Fruit fly (Drosophila melanogaster) whole organism, adult: ENCODE data around the gene CG6696.

Experiments
- CG11617 ChIP-seq: fragments of 200-800 bp; sonication (Bioruptor generic); optimal IDR thresholded peaks from 2 replicates; lab custom pipeline; 2017; ENCODE audit warnings: mild to moderate bottlenecking, missing biosample characterization, missing genetic modification reagents, missing genetic modification characterization
- CG12768 ChIP-seq: fragments of 200-800 bp; sonication (Bioruptor generic); optimal IDR thresholded peaks from 2 replicates; lab custom pipeline; 2017; ENCODE audit warnings: missing biosample characterization, missing genetic modification characterization, mild to moderate bottlenecking, moderate library complexity, missing genetic modification reagents
- CG14711 ChIP-seq: fragments of 200-800 bp; sonication (Bioruptor generic); optimal IDR thresholded peaks from 2 replicates; lab custom pipeline; 2018; ENCODE audit warnings: missing biosample characterization, mild to moderate bottlenecking, missing genetic modification characterization, moderate library complexity
- CG1620 ChIP-seq: fragments of 200-800 bp; sonication (Bioruptor generic); optimal IDR thresholded peaks from 2 replicates; lab custom pipeline; 2016; ENCODE audit warnings: missing biosample characterization, missing genetic modification characterization
- CG33017 ChIP-seq: fragments of 200-800 bp; sonication (Bioruptor generic); optimal IDR thresholded peaks from 2 replicates; lab custom pipeline; 2018; ENCODE audit warnings: missing biosample characterization, mild to moderate bottlenecking, missing genetic modification characterization, moderate library complexity
- CG5204 ChIP-seq: fragments of 200-800 bp; sonication (Bioruptor generic); optimal IDR thresholded peaks from 2 replicates; lab custom pipeline; 2016; ENCODE audit warnings: missing biosample characterization, missing genetic modification characterization
- CG7045 ChIP-seq: fragments of 200-800 bp; sonication (Bioruptor generic); optimal IDR thresholded peaks from 2 replicates; lab custom pipeline; 2017; ENCODE audit warnings: missing biosample characterization, mild to moderate bottlenecking, missing genetic modification characterization
- CG7101 ChIP-seq: fragments of 200-800 bp; sonication (Bioruptor generic); optimal IDR thresholded peaks from 2 replicates; lab custom pipeline; 2018; ENCODE audit warnings: missing biosample characterization, mild to moderate bottlenecking, missing genetic modification characterization, moderate library complexity
- Clk ChIP-seq: fragments of 200-800 bp; sonication (Bioruptor generic); optimal IDR thresholded peaks from 2 replicates; lab custom pipeline; 2017; ENCODE audit warnings: missing biosample characterization, missing genetic modification characterization
- Crg-1 ChIP-seq: fragments of 200-800 bp; sonication (Bioruptor generic); optimal IDR thresholded peaks from 2 replicates; lab custom pipeline; 2016; ENCODE audit warnings: missing biosample characterization, missing genetic modification characterization
- Hr96 ChIP-seq: fragments of 200-800 bp; sonication (Bioruptor generic); optimal IDR thresholded peaks from 2 replicates; lab custom pipeline; 2016; ENCODE audit warnings: missing biosample characterization, missing genetic modification characterization
- Mnt ChIP-seq: fragments of 200-800 bp; sonication (Bioruptor generic); optimal IDR thresholded peaks from 2 replicates; lab custom pipeline; 2016; ENCODE audit warnings: missing biosample characterization, mild to moderate bottlenecking, missing genetic modification characterization
- bab1 ChIP-seq: fragments of 200-800 bp; sonication (Bioruptor generic); optimal IDR thresholded peaks from 3 replicates; lab custom pipeline; 2019; ENCODE audit warnings: missing biosample characterization, mild to moderate bottlenecking, missing genetic modification characterization, moderate library complexity
- cic ChIP-seq: fragments of 200-800 bp; sonication (Bioruptor generic); optimal IDR thresholded peaks from 2 replicates; lab custom pipeline; 2017; ENCODE audit warnings: missing biosample characterization, mild to moderate bottlenecking, missing genetic modification characterization, moderate library complexity
- cnc ChIP-seq, 2 experiments: fragments of >200 bp; optimal IDR thresholded peaks; 2 replicates each; lab custom pipeline; 2017
- kay ChIP-seq: fragments of 200-800 bp; sonication (Bioruptor generic); peaks from one replicate; lab custom pipeline; 2016; ENCODE audit warnings: missing biosample characterization, missing genetic modification characterization, borderline replicate concordance
- ovo ChIP-seq: fragments of 200-800 bp; sonication (Bioruptor generic); optimal IDR thresholded peaks from 2 replicates; lab custom pipeline; 2016; ENCODE audit warnings: missing biosample characterization, missing genetic modification characterization
- pad ChIP-seq: fragments of 200-800 bp; sonication (Bioruptor generic); optimal IDR thresholded peaks from 3 replicates; lab custom pipeline; 2017; ENCODE audit warnings: missing biosample characterization, missing genetic modification characterization, mild to moderate bottlenecking, moderate library complexity, missing genetic modification reagents
- tj ChIP-seq: fragments of 200-800 bp; sonication (Bioruptor generic); optimal IDR thresholded peaks from 3 replicates; lab custom pipeline; 2017; ENCODE audit warnings: missing biosample characterization, mild to moderate bottlenecking, missing genetic modification characterization, moderate library complexity
- toe ChIP-seq: fragments of 200-800 bp; sonication (Bioruptor generic); optimal IDR thresholded peaks from 2 replicates; lab custom pipeline; 2016; ENCODE audit warnings: missing biosample characterization, missing genetic modification characterization

CG6696 gene

dm6 chrX:18699268-18700140 is 37.6 kb upstream of the CG6696 start:
- TF ChIP-seq toe (GFP tag; lab: Kevin White, UChicago) (no peak), Crg-1 (GFP tag; lab: Kevin White, UChicago) (no peak), tj (peak; percentile 98)

DNA sequence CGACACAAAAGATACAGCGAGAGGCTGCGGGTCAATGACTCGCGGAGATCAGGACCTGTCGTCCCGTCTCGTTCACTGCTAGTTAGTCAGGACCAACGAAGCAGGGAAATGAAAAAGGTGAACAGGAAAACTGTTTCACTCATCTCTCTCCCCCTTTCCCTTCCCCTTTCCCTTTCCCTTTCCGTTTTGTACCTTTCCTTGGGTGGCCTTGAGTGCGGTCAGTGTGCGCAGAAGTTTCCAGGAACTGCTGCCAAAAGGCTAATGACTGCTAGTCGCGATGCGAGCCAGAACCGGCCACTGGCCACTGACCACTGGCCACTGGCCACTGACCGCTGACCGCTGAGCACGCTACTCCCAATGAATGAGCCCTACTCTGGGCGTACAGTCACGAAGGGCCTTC is 33.6 kb upstream of the CG6696 start:
- TF ChIP-seq kay (GFP tag; lab: Kevin White, UChicago) = no peak

DNA sequence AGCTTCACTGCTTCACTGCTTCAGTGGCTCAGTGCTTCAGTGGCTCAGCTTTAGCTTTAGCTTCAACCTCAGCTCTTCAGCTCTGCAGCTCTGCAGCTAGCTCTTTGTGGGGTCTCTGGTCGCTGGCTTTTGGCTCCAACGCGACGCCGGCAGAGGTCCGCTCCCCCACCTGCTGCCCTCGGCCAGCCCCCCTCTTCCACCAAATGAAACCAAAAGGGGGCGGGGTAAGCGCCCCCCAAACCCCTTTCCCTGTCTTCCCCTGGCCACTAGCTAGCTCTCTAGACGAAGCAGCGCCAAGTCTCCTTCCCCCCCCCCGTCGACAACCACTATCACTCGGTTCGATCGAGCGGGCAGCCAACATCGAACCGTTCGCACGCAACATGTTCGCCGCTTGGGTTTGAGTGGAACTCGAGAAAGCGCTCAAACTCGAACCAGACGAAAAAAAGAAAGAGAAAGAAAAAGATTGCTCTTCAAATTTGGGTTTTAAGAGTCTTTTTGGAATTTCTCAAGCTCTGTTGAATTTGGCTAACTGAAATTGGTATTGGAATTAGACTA is 31.1 kb upstream of the CG6696 start, which contains the start of gene Cyp18a1:
Cyp18a1 (minus strand) TSS at position 95 of the 555 bp plus-strand sequence.
- TF ChIP-seq tj (peak; percentile 15), CG7101 (tag; lab: Kevin White, UChicago) (no peak), CG1620 (no peak), cnc (optimal IDR thresholded peaks at IDR 0.05; lab: Kevin White, UChicago) (no peak), CG11617 (GFP tag; lab: Kevin White, UChicago) (no peak), Mnt (no peak), toe (GFP tag; lab: Kevin White, UChicago) (no peak), Clk (GFP tag; lab: Kevin White, UChicago) (no peak)

DNA sequence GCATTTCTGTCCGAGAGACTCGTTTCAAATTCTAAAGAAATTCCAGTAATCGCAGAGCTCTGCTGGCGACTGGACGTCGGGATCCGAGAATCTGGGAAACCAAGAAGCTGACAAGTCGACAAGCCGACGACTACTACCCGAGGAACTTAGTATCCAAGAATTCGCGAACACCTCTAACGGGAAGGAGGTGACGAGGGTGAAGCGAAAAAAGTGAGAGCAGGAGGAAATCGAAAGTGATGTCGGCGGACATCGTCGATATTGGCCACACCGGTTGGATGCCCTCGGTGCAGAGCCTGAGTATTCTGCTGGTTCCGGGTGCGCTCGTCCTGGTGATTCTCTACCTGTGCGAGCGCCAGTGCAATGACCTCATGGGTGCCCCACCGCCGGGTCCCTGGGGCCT is 23.8 kb upstream of the CG6696 start, which contains the start of gene phtm:
phtm (plus strand) TSS at position 41 of the 400 bp plus-strand sequence.
- TF ChIP-seq Hr96 (GFP tag; lab: Kevin White, UChicago) (no peak), CG14711 (no peak), toe (GFP tag; lab: Kevin White, UChicago) (no peak), Mnt (no peak), Clk (GFP tag; lab: Kevin White, UChicago) (no peak), bab1 (GFP tag; lab: Kevin White, UChicago) (no peak), CG33017 (no peak)

dm6 chrX:18684928-18685327 is 23.0 kb upstream of the CG6696 start:
- no peak for TF ChIP-seq Hr96 (GFP tag; lab: Kevin White, UChicago)
- TF ChIP-seq kay (GFP tag; lab: Kevin White, UChicago) = no peak
- TF ChIP-seq pad (GFP tag; lab: Kevin White, UChicago) = no peak
- no peak for TF ChIP-seq Mnt
- no peak for TF ChIP-seq cic (GFP tag; lab: Kevin White, UChicago)
- TF ChIP-seq CG33017 = no peak
- no peak for TF ChIP-seq CG12768 (GFP tag; lab: Kevin White, UChicago)
- TF ChIP-seq CG14711 = no peak
- no peak for TF ChIP-seq CG1620
- no peak for TF ChIP-seq Clk (GFP tag; lab: Kevin White, UChicago)
- TF ChIP-seq cnc (optimal IDR thresholded peaks at IDR 0.05; lab: Kevin White, UChicago) = no peak
- no peak for TF ChIP-seq CG5204 (GFP tag; lab: Kevin White, UChicago)
- TF ChIP-seq toe (GFP tag; lab: Kevin White, UChicago) = no peak
- TF ChIP-seq Crg-1 (GFP tag; lab: Kevin White, UChicago) = no peak

DNA sequence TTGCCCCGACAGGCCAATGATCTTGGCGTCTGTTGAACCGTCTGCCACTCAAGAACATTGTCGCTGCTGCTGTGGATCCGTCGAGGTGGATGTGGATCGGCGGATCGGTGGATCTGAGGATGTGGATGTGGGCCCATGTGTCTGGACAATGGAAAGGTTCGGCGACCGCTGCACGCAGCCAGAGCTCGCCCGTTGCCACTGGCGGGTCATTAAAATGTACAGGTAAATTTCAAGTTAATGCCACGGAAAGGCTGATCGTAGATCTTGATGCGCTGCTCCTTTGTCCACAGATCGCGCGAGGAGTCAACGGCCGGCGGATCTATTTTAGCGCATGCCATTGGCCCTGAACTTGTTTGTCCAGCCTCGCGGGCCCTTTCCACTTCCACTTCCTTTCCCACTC is 22.6 kb upstream of the CG6696 start:
- TF ChIP-seq CG14711 = no peak
- no peak for TF ChIP-seq ovo (GFP tag; lab: Kevin White, UChicago)
- TF ChIP-seq CG5204 (GFP tag; lab: Kevin White, UChicago) = no peak
- no peak for TF ChIP-seq Mnt
- no peak for TF ChIP-seq cnc (optimal IDR thresholded peaks at IDR 0.05; lab: Kevin White, UChicago)

DNA sequence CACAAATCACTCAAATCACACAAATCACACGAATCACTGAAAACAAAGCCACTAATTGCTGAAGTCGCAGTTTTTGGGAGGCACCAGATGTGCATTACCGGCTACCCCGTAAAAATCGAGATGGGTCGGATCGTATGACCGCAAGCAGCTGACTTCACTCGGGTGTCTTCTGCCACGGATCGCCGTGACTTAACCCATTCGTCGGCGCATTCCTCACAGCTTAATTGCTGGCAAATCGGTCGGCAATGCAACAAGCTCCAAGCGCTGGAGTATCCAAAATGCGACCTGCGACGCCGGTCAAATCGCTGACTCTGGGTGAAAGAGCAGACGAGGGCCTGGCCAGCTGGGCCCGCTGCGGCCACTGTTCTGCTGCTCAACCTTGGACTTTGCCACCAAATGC is 20.9 kb upstream of the CG6696 start:
- no peak for TF ChIP-seq CG11617 (GFP tag; lab: Kevin White, UChicago)
- no peak for TF ChIP-seq CG1620
- TF ChIP-seq tj = peak; percentile 94

DNA sequence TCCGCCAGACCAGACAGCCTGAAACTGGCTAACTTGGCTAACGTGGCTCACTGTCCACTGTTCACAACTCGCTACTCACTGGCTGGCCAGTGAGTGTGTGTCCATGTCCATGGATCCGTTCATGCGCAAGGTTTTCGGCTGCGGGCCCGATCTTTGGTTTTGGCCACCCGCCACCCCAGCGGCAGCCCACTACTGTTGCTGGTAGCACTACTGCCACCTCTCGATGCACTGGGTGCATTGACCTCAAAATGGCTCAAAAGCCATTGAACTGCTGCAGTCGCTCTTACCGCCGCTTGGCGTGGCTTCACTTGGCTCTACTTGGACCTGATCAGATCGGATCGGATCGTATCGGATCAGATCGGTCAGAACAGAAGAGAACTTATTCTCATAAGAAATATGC is 19.5 kb upstream of the CG6696 start:
- TF ChIP-seq bab1 (GFP tag; lab: Kevin White, UChicago) (no peak), CG7045 (GFP tag; lab: Kevin White, UChicago) (no peak), Hr96 (GFP tag; lab: Kevin White, UChicago) (no peak), Mnt (no peak), cic (GFP tag; lab: Kevin White, UChicago) (no peak), Clk (GFP tag; lab: Kevin White, UChicago) (no peak), CG11617 (GFP tag; lab: Kevin White, UChicago) (no peak), CG33017 (no peak), Crg-1 (GFP tag; lab: Kevin White, UChicago) (no peak), CG14711 (no peak), ovo (GFP tag; lab: Kevin White, UChicago) (no peak), CG12768 (GFP tag; lab: Kevin White, UChicago) (no peak), CG7101 (tag; lab: Kevin White, UChicago) (no peak), kay (GFP tag; lab: Kevin White, UChicago) (no peak)
